Worm (Caenorhabditis elegans) whole organism, L4/young adult: ENCODE results near the gene rac-2.

ENCODE experiments used
- W03F9.2 ChIP-seq: fragments of 150-350 bp; optimal IDR thresholded peaks from 2 replicates; lab custom pipeline; 2014; ENCODE audit warnings: missing biosample characterization, missing genetic modification characterization
- dao-5 ChIP-seq: sonication (generic microtip); optimal IDR thresholded peaks from 2 replicates; lab custom pipeline; 2016; ENCODE audit warnings: missing genotype, missing genetic modification characterization, moderate library complexity, missing compliant biosample characterization
- him-1 ChIP-seq: sonication (generic microtip); optimal IDR thresholded peaks from 2 replicates; lab custom pipeline; 2016; ENCODE audit warnings: missing genotype, missing genetic modification reagents, missing genetic modification characterization, missing compliant biosample characterization

ce11 chrIV:16320866-16321265 lies 12.8 kb downstream of the rac-2 start, which contains the start of gene srz-61:
- TF ChIP-seq him-1 (tag; lab: Kevin White, UChicago) (no peak), W03F9.2 (tag; lab: Kevin White, UChicago) (no peak), dao-5 (tag; lab: Kevin White, UChicago) (no peak)
